Worm (Caenorhabditis elegans) whole organism, L4/young adult: ENCODE measurements around the gene F38B6.3.

ENCODE experiments used
- W03F9.2 ChIP-seq: fragments of 150-350 bp; optimal IDR thresholded peaks from 2 replicates; lab custom pipeline; 2014; ENCODE audit warnings: missing biosample characterization, missing genetic modification characterization
- dao-5 ChIP-seq: sonication (generic microtip); optimal IDR thresholded peaks from 2 replicates; lab custom pipeline; 2016; ENCODE audit warnings: missing genotype, missing genetic modification characterization, moderate library complexity, missing compliant biosample characterization
- him-1 ChIP-seq: sonication (generic microtip); optimal IDR thresholded peaks from 2 replicates; lab custom pipeline; 2016; ENCODE audit warnings: missing genotype, missing genetic modification reagents, missing genetic modification characterization, missing compliant biosample characterization

Gene F38B6.3

ce11 chrX:6702249-6702648, 8.8 kb downstream of the F38B6.3 start, which contains the start of gene acr-2:
acr-2 (plus strand) TSS chrX:6702549.
- TF ChIP-seq him-1 (tag; lab: Kevin White, UChicago) (no peak), W03F9.2 (tag; lab: Kevin White, UChicago) (no peak), dao-5 (no peak)

ce11 chrX:6705156-6705555, 11.7 kb downstream of the F38B6.3 start:
- TF ChIP-seq him-1 (tag; lab: Kevin White, UChicago) (no peak), dao-5 (no peak), W03F9.2 (tag; lab: Kevin White, UChicago) (no peak)

ce11 chrX:6709238-6709637, 15.8 kb downstream of the F38B6.3 start, which contains the start of gene acr-3:
acr-3 (plus strand) TSS chrX:6709538.
- TF ChIP-seq him-1 (tag; lab: Kevin White, UChicago) (no peak), W03F9.2 (tag; lab: Kevin White, UChicago) (no peak), dao-5 (no peak)

- TF ChIP-seq dao-5 (no peak), him-1 (tag; lab: Kevin White, UChicago) (no peak), W03F9.2 (tag; lab: Kevin White, UChicago) (no peak)
Measured at ce11 chrX:6713277-6713676, 19.8 kb downstream of the F38B6.3 start, which contains the start of gene nas-11. nas-11 (plus strand) TSS chrX:6713577.

ce11 chrX:6718595-6718994, 25.2 kb downstream of the F38B6.3 start, which contains the start of gene smf-2:
smf-2 (minus strand) TSS chrX:6718695.
- TF ChIP-seq dao-5: no peak
- TF ChIP-seq him-1 (tag; lab: Kevin White, UChicago): no peak

- no peak for TF ChIP-seq dao-5
Measured at ce11 chrX:6722966-6723365, 29.5 kb downstream of the F38B6.3 start, which contains the start of gene smf-1. smf-1 (minus strand) TSS chrX:6723066.

ce11 chrX:6725260-6725718, 31.9 kb downstream of the F38B6.3 start, which contains the start of gene slc-25A10:
slc-25A10 (minus strand) TSS chrX:6725668.
- TF ChIP-seq him-1 (tag; lab: Kevin White, UChicago): no peak
- TF ChIP-seq W03F9.2 (tag; lab: Kevin White, UChicago): no peak
- TF ChIP-seq dao-5: no peak

ce11 chrX:6728820-6729396, 35.5 kb downstream of the F38B6.3 start:
- no peak for TF ChIP-seq dao-5
- no peak for TF ChIP-seq W03F9.2 (tag; lab: Kevin White, UChicago)
- no peak for TF ChIP-seq him-1 (tag; lab: Kevin White, UChicago)

- no peak for TF ChIP-seq dao-5
- no peak for TF ChIP-seq him-1 (tag; lab: Kevin White, UChicago)
- no peak for TF ChIP-seq W03F9.2 (tag; lab: Kevin White, UChicago)
Measured at ce11 chrX:6729593-6729992, 36.2 kb downstream of the F38B6.3 start, which contains the start of gene K11G12.6. K11G12.6 (minus strand) TSS chrX:6729657.

- TF ChIP-seq him-1 (tag; lab: Kevin White, UChicago): no peak
- no peak for TF ChIP-seq dao-5
- no peak for TF ChIP-seq W03F9.2 (tag; lab: Kevin White, UChicago)
Measured at ce11 chrX:6733201-6733600, 39.8 kb downstream of the F38B6.3 start, which contains the start of gene R03E9.2. R03E9.2 (minus strand) TSS chrX:6733301.

ce11 chrX:6735494-6735893, 42.1 kb downstream of the F38B6.3 start:
- TF ChIP-seq him-1 (tag; lab: Kevin White, UChicago): no peak
- TF ChIP-seq W03F9.2 (tag; lab: Kevin White, UChicago): no peak
- no peak for TF ChIP-seq dao-5

- TF ChIP-seq dao-5: no peak
- peak; percentile 37 for TF ChIP-seq W03F9.2 (tag; lab: Kevin White, UChicago)
Measured at ce11 chrX:6736358-6736991, 43.0 kb downstream of the F38B6.3 start.

- TF ChIP-seq him-1 (tag; lab: Kevin White, UChicago) (peak; percentile 84), dao-5 (no peak)
Measured at ce11 chrX:6737329-6738008, 44.0 kb downstream of the F38B6.3 start.

ce11 chrX:6738535-6738934, 45.1 kb downstream of the F38B6.3 start:
- no peak for TF ChIP-seq W03F9.2 (tag; lab: Kevin White, UChicago)
- TF ChIP-seq dao-5: no peak
- no peak for TF ChIP-seq him-1 (tag; lab: Kevin White, UChicago)
